Worm (Caenorhabditis elegans) whole organism, L3 larva: ENCODE data around the gene C02B8.1.
A peak's percentile ranks its signal among the peaks of the same experiment; 100 is the strongest.

Source experiments
- R02D3.7 ChIP-seq: fragments of 150-350 bp; optimal IDR thresholded peaks from 2 replicates; lab custom pipeline; 2014; ENCODE audit warnings: missing biosample characterization, missing genetic modification characterization
- ZK546.5 ChIP-seq: sonication (generic microtip); optimal IDR thresholded peaks from 2 replicates; lab custom pipeline; 2017; ENCODE audit warnings: missing biosample characterization, missing genetic modification characterization
- aly-2 ChIP-seq: fragments of 150-350 bp; optimal IDR thresholded peaks from 2 replicates; lab custom pipeline; 2014; ENCODE audit warnings: missing biosample characterization, missing genetic modification characterization
- ama-1 ChIP-seq: fragments of 150-350 bp; optimal IDR thresholded peaks from 2 replicates; lab custom pipeline; 2018
- ceh-16 ChIP-seq: sonication (generic microtip); optimal IDR thresholded peaks from 2 replicates; lab custom pipeline; 2017; ENCODE audit warnings: missing biosample characterization, missing genetic modification characterization
- ceh-28 ChIP-seq: fragments of 150-350 bp; optimal IDR thresholded peaks from 2 replicates; lab custom pipeline; 2014; ENCODE audit warnings: missing biosample characterization, missing genetic modification reagents, missing genetic modification characterization
- ceh-82 ChIP-seq: fragments of 150-350 bp; optimal IDR thresholded peaks from 2 replicates; lab custom pipeline; 2014; ENCODE audit warnings: missing biosample characterization, missing genetic modification characterization
- ceh-9 ChIP-seq: sonication (generic microtip); optimal IDR thresholded peaks from 2 replicates; lab custom pipeline; 2018; ENCODE audit warnings: missing biosample characterization, missing genetic modification characterization
- egl-5 ChIP-seq: fragments of 150-350 bp; optimal IDR thresholded peaks from 2 replicates; lab custom pipeline; 2017; ENCODE audit warnings: missing biosample characterization, missing genetic modification reagents, missing genetic modification characterization, inconsistent platforms
- elt-1 ChIP-seq: fragments of 150-350 bp; optimal IDR thresholded peaks from 2 replicates; lab custom pipeline; 2014; ENCODE audit warnings: missing biosample characterization, missing genetic modification characterization
- elt-2 ChIP-seq: sonication (generic microtip); optimal IDR thresholded peaks from 2 replicates; lab custom pipeline; 2016; ENCODE audit warnings: missing genetic modification reagents, mild to moderate bottlenecking, missing genetic modification characterization, missing compliant biosample characterization
- elt-3 ChIP-seq, 3 experiments: fragments of 150-350 bp in 1 of 3; sonication (generic microtip) in 2 of 3; optimal IDR thresholded peaks; 2 replicates in 2 of 3; 4 replicates in 1 of 3; lab custom pipeline; 2014 to 2017; ENCODE audit warnings: missing biosample characterization in 3 of 3, missing genetic modification characterization in 3 of 3
- fkh-10 ChIP-seq: sonication (generic microtip); optimal IDR thresholded peaks from 2 replicates; lab custom pipeline; 2017; ENCODE audit warnings: missing biosample characterization, missing genetic modification reagents, missing genetic modification characterization
- hmg-11 ChIP-seq: sonication (generic microtip); optimal IDR thresholded peaks from 2 replicates; lab custom pipeline; 2016; ENCODE audit warnings: missing genetic modification characterization, missing compliant biosample characterization
- jun-1 ChIP-seq: fragments of 150-350 bp; optimal IDR thresholded peaks from 2 replicates; lab custom pipeline; 2014; ENCODE audit warnings: missing biosample characterization, missing genetic modification reagents, missing genetic modification characterization
- lin-15B ChIP-seq: fragments of 150-350 bp; optimal IDR thresholded peaks from 2 replicates; lab custom pipeline; 2014; ENCODE audit warnings: missing biosample characterization, missing genetic modification characterization
- lin-39 ChIP-seq: fragments of 150-350 bp; optimal IDR thresholded peaks from 2 replicates; lab custom pipeline; 2018; ENCODE audit warnings: missing biosample characterization, missing genetic modification reagents, missing genetic modification characterization
- mdl-1 ChIP-seq: fragments of 150-350 bp; optimal IDR thresholded peaks from 2 replicates; lab custom pipeline; 2014; ENCODE audit warnings: missing biosample characterization, missing genetic modification characterization
- mml-1 ChIP-seq: fragments of 150-350 bp; sonication (generic microtip); optimal IDR thresholded peaks from 3 replicates; lab custom pipeline; 2014; ENCODE audit warnings: missing biosample characterization, missing genetic modification characterization
- nfya-1 ChIP-seq: sonication (generic microtip); optimal IDR thresholded peaks from 2 replicates; lab custom pipeline; 2017; ENCODE audit warnings: missing genetic modification characterization, mild to moderate bottlenecking, missing compliant biosample characterization, antibody characterized with exemption, moderate library complexity; ENCODE audit not compliant: insufficient read depth
- nhr-11 ChIP-seq: fragments of 150-350 bp; optimal IDR thresholded peaks from 2 replicates; lab custom pipeline; 2014; ENCODE audit warnings: missing biosample characterization, missing genetic modification characterization
- nhr-12 ChIP-seq: fragments of 150-350 bp; optimal IDR thresholded peaks from 2 replicates; lab custom pipeline; 2014; ENCODE audit warnings: missing biosample characterization, missing genetic modification characterization
- nhr-23 ChIP-seq: fragments of 150-350 bp; optimal IDR thresholded peaks from 2 replicates; lab custom pipeline; 2014; ENCODE audit warnings: missing biosample characterization, missing genetic modification reagents, missing genetic modification characterization
- nhr-76 ChIP-seq: fragments of 150-350 bp; sonication (generic microtip); optimal IDR thresholded peaks from 5 replicates; lab custom pipeline; 2014; ENCODE audit warnings: missing biosample characterization, missing genetic modification characterization
- pha-4 ChIP-seq: fragments of 150-350 bp; optimal IDR thresholded peaks from 2 replicates; lab custom pipeline; 2014; ENCODE audit warnings: missing biosample characterization, missing genetic modification reagents, missing genetic modification characterization
- pqm-1 ChIP-seq: fragments of 150-350 bp; optimal IDR thresholded peaks from 2 replicates; lab custom pipeline; 2017; ENCODE audit warnings: missing biosample characterization, missing genetic modification characterization, inconsistent platforms
- sea-2 ChIP-seq: fragments of 150-350 bp; sonication (generic microtip); optimal IDR thresholded peaks from 4 replicates; lab custom pipeline; 2014; ENCODE audit warnings: missing biosample characterization, missing genetic modification reagents, missing genetic modification characterization
- skn-1 ChIP-seq: fragments of 150-350 bp; optimal IDR thresholded peaks from 2 replicates; lab custom pipeline; 2014; ENCODE audit warnings: missing biosample characterization, missing genetic modification characterization
- snpc-4 ChIP-seq: fragments of 150-350 bp; optimal IDR thresholded peaks from 2 replicates; lab custom pipeline; 2014; ENCODE audit warnings: missing biosample characterization, missing genetic modification characterization
- tbx-2 ChIP-seq: sonication (generic microtip); optimal IDR thresholded peaks from 2 replicates; lab custom pipeline; 2016; ENCODE audit warnings: mild to moderate bottlenecking, missing genetic modification characterization, missing compliant biosample characterization
- unc-39 ChIP-seq: sonication (generic microtip); optimal IDR thresholded peaks from 4 replicates; lab custom pipeline; 2017; ENCODE audit warnings: missing biosample characterization, missing genetic modification characterization
- unc-62 ChIP-seq: fragments of 150-350 bp; sonication (generic microtip); optimal IDR thresholded peaks from 4 replicates; lab custom pipeline; 2014; ENCODE audit warnings: missing biosample characterization, missing genetic modification reagents, missing genetic modification characterization
- ztf-11 ChIP-seq: fragments of 150-350 bp; optimal IDR thresholded peaks from 2 replicates; lab custom pipeline; 2014; ENCODE audit warnings: missing biosample characterization, missing genetic modification characterization
- ztf-4 ChIP-seq: fragments of 150-350 bp; optimal IDR thresholded peaks from 2 replicates; lab custom pipeline; 2014; ENCODE audit warnings: missing biosample characterization, missing genetic modification characterization

C02B8.1 gene

ce11 chrX:8160016-8160415 lies 12.5 kb downstream of the C02B8.1 start:
- TF ChIP-seq fkh-10 (GFP tag; lab: Kevin White, UChicago) (no peak), pha-4 (tag; lab: Kevin White, UChicago) (peak; percentile 25), egl-5 (tag; lab: Kevin White, UChicago) (peak; percentile 52), lin-39 (tag; lab: Kevin White, UChicago) (peak; percentile 32)

ce11 chrX:8162793-8163192 lies 15.3 kb downstream of the C02B8.1 start, which contains the start of gene F22F1.3:
TSS of gene F22F1.3 (minus strand) at chrX:8163073.
- no peak for TF ChIP-seq lin-39 (tag; lab: Kevin White, UChicago)
- TF ChIP-seq ceh-82 = no peak
- no peak for TF ChIP-seq nhr-11 (tag; lab: Kevin White, UChicago)
- TF ChIP-seq pha-4 (tag; lab: Kevin White, UChicago) = no peak
- TF ChIP-seq sea-2 (GFP tag; lab: Kevin White, UChicago) = no peak
- TF ChIP-seq ama-1 (lab: Kevin White, UChicago) = no peak

- TF ChIP-seq skn-1 (tag; lab: Kevin White, UChicago) (peak; percentile 28), mml-1 (no peak), snpc-4 (tag; lab: Kevin White, UChicago) (peak; percentile 7), ceh-28 (peak; percentile 11), ztf-4 (tag; lab: Kevin White, UChicago) (no peak), jun-1 (no peak), unc-39 (no peak), elt-2 (tag; lab: Kevin White, UChicago) (no peak), hmg-11 (tag; lab: Kevin White, UChicago) (peak; percentile 61), pha-4 (tag; lab: Kevin White, UChicago) (no peak), lin-39 (tag; lab: Kevin White, UChicago) (peak; percentile 85), ceh-16 (no peak), lin-15B (tag; lab: Kevin White, UChicago) (peak; percentile 11), ztf-11 (tag; lab: Kevin White, UChicago) (no peak), unc-62 (GFP tag; lab: Kevin White, UChicago) (no peak), mdl-1 (tag; lab: Kevin White, UChicago) (no peak), ceh-9 (tag; lab: Kevin White, UChicago) (no peak), ZK546.5 (tag; lab: Kevin White, UChicago) (no peak), nhr-76 (tag; lab: Kevin White, UChicago) (no peak), nfya-1 (tag; lab: Kevin White, UChicago) (peak; percentile 64), elt-1 (tag; lab: Kevin White, UChicago) (no peak), fkh-10 (GFP tag; lab: Kevin White, UChicago) (peak; percentile 82), elt-3 (tag; optimal IDR thresholded peaks at IDR 0.05; lab: Kevin White, UChicago) (no peak)
Observed at ce11 chrX:8163555-8163954, 16.1 kb downstream of the C02B8.1 start.

ce11 chrX:8169534-8169933 lies 22.0 kb downstream of the C02B8.1 start, which contains the start of gene C17H11.2:
TSS of gene C17H11.2 (plus strand) at chrX:8169930.
- TF ChIP-seq hmg-11 (tag; lab: Kevin White, UChicago) (peak; percentile 39), pha-4 (tag; lab: Kevin White, UChicago) (peak; percentile 43), elt-2 (tag; lab: Kevin White, UChicago) (peak; percentile 33), nhr-23 (tag; lab: Kevin White, UChicago) (peak; percentile 41), ceh-9 (tag; lab: Kevin White, UChicago) (no peak)

- TF ChIP-seq tbx-2 (tag; lab: Kevin White, UChicago) (no peak), jun-1 (no peak), elt-1 (tag; lab: Kevin White, UChicago) (no peak), nhr-11 (tag; lab: Kevin White, UChicago) (no peak), mml-1 (no peak), unc-62 (GFP tag; lab: Kevin White, UChicago) (no peak), ceh-28 (no peak), pqm-1 (tag; lab: Kevin White, UChicago) (no peak), nhr-12 (no peak), ama-1 (lab: Kevin White, UChicago) (no peak), snpc-4 (tag; lab: Kevin White, UChicago) (no peak), nhr-76 (tag; lab: Kevin White, UChicago) (no peak), lin-39 (tag; lab: Kevin White, UChicago) (no peak), ceh-16 (no peak), R02D3.7 (no peak), aly-2 (tag; lab: Kevin White, UChicago) (no peak), ztf-4 (tag; lab: Kevin White, UChicago) (no peak), egl-5 (tag; lab: Kevin White, UChicago) (no peak), skn-1 (tag; lab: Kevin White, UChicago) (no peak), ceh-9 (tag; lab: Kevin White, UChicago) (no peak)
- TF ChIP-seq, all 47 proteins: peak for 0
Observed at ce11 chrX:8173610-8174009, 26.1 kb downstream of the C02B8.1 start, which contains the start of gene C17H11.1. TSS of gene C17H11.1 (plus strand) at chrX:8173910.
